Worm (Caenorhabditis elegans): Measurements from ENCODE around the gene cpna-1.
"Not testable (repeated sequence)": the region's sequence is repeated elsewhere in the genome, so short reads cannot be mapped to it uniquely, and the experiment has no call there.

cpna-1 gene

DNA sequence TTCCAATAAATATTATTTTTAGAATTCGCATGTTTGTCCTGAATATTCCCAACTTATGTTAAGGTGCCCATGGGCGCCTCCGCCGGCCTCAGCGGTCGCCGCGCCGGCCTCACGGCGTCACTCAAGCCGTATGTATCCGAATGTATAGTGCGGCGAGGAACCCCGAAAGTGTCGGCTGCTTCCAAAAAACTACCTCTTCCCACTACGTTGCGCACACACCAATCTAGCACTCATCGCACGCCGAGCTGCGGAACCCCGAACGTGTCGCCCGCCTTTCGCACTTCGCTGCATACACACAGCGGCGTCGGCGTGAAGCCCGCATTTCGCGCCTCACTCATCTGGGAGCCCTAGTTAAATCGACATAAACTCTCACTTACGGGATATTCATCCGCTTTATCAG, 18.6 kb upstream of the cpna-1 start:
- TF ChIP-seq elt-2 (tag; optimal IDR thresholded peaks at IDR 0.05) (no peak), unc-86 (tag; optimal IDR thresholded peaks at IDR 0.05) (no peak)

DNA sequence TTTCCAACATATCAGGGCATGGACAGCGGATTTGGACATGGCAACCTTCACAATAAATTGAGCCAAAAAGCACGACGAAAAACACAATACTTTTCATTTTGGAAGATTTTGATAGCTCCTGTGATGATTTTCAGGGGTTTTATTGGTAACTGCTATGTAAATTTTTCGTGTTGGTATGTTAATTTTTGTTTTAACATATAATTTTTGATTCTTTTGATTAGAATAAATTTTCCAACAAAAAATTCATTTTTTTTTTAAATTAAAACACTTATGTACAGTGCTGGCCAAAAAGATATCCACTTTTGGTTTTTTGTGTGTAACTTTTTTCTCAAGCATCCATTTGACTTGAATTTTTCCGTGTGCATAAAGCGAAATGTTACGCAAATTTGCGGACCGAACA, 18.1 kb upstream of the cpna-1 start, which contains the start of gene R03H10.4:
TSS of gene R03H10.4 (minus strand) at position 101 of the 400 bp plus-strand sequence.
- not testable (repeated sequence) for TF ChIP-seq nfya-1, Y22D7AL.16, hlh-8 (tag; optimal IDR thresholded peaks at IDR 0.05)

DNA sequence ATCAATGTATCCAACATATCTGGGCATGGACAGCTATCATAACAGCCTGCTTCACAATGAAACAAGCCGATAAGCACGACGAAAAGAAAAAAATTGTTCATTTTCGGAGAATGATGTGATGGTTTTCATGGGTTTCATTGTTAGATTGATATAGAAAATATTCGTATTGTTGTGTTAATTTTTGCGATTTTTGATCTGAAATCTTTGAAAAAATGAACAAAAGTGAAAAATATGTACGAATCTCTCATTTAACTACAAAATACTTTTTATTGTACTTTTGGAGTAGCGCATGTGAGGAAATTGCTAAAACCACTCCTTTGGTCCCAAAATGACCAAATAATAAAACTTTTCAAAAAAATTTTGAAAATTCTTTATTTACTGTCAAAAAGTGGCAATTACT, 16.0 kb upstream of the cpna-1 start, which contains the start of gene R03H10.5:
TSS of gene R03H10.5 (minus strand) at position 101 of the 400 bp plus-strand sequence.
- TF ChIP-seq gmeb-2 (tag; optimal IDR thresholded peaks at IDR 0.05) (no peak), ztf-16 (tag; optimal IDR thresholded peaks at IDR 0.05) (no peak), pros-1 (tag; optimal IDR thresholded peaks at IDR 0.05) (no peak), ceh-9 (tag; optimal IDR thresholded peaks at IDR 0.05) (no peak), nhr-11 (tag; optimal IDR thresholded peaks at IDR 0.05) (no peak), madf-2 (tag; optimal IDR thresholded peaks at IDR 0.05) (no peak), lin-11 (tag; optimal IDR thresholded peaks at IDR 0.05) (no peak), unc-42 (tag; optimal IDR thresholded peaks at IDR 0.05) (no peak), unc-3 (GFP tag; conservative IDR thresholded peaks at IDR 0.05) (no peak), unc-3 (tag; optimal IDR thresholded peaks at IDR 0.05) (no peak), hlh-13 (GFP tag; optimal IDR thresholded peaks at IDR 0.05) (no peak), pha-2 (tag; optimal IDR thresholded peaks at IDR 0.05) (no peak), hlh-15 (tag; optimal IDR thresholded peaks at IDR 0.05) (no peak)

DNA sequence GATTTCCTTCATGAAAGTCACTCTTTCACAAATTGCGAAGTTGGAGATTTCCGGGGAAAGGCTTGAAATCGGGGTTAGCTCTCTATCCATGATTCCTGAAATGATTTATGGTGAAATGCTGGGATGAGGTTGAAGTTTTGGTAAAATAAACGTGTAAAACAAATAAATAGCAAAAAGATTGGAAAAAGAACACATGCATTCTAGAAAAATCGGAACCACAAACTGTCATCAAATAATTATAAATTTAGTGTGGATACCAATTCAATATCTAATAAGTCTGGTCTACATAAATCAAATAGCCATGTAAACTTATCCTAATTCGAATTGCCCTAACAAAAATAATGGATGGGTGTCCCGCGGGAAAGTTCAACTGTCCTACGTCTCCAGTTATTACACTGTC, 13.1 kb upstream of the cpna-1 start, which contains the start of gene R03H10.6:
TSS of gene R03H10.6 (minus strand) at position 101 of the 400 bp plus-strand sequence.
- TF ChIP-seq pat-9 (tag; optimal IDR thresholded peaks at IDR 0.05) (no peak), dmd-4 (tag; optimal IDR thresholded peaks at IDR 0.05; ENCODE audit: borderline replicate concordance) (no peak), pqm-1 (tag; optimal IDR thresholded peaks at IDR 0.05) (no peak), ceh-6 (GFP tag; optimal IDR thresholded peaks at IDR 0.05) (no peak), tbx-7 (tag; optimal IDR thresholded peaks at IDR 0.05) (no peak), C38D4.7 (GFP tag; optimal IDR thresholded peaks at IDR 0.05) (no peak), ceh-24 (tag; optimal IDR thresholded peaks at IDR 0.05) (no peak), sox-4 (tag; optimal IDR thresholded peaks at IDR 0.05) (no peak), hlh-13 (GFP tag; optimal IDR thresholded peaks at IDR 0.05) (no peak), hlh-6 (tag; optimal IDR thresholded peaks at IDR 0.05) (no peak), ceh-48 (tag; optimal IDR thresholded peaks at IDR 0.05) (no peak), ceh-45 (GFP tag; IDR thresholded peaks at IDR 0.05) (no peak), K02D7.2 (tag; optimal IDR thresholded peaks at IDR 0.05) (no peak), ztf-16 (tag; optimal IDR thresholded peaks at IDR 0.05) (no peak), ceh-31 (tag; optimal IDR thresholded peaks at IDR 0.05) (no peak), ceh-30 (tag; optimal IDR thresholded peaks at IDR 0.05) (no peak), pros-1 (tag; optimal IDR thresholded peaks at IDR 0.05) (no peak), tbx-2 (tag; optimal IDR thresholded peaks at IDR 0.05) (no peak), gmeb-2 (tag; optimal IDR thresholded peaks at IDR 0.05) (no peak)

DNA sequence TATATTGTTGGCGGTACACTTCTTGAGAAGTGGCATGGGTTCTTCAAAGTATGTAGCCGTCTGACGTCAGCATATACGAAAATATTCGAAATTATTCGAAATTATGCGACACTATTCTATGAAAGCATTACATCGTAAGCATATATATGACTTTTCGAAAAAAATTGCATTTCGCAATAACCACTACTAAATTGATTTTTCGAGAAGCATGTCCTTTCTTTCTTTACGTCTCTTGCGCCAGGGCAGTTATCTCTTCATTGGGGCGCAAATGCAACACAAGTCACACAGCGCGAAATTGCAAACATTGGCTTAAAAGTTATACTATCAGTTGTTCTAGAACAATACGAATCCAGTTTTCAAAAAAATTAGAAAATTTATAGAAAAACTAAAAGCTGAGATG, 12.6 kb upstream of the cpna-1 start:
- no peak for TF ChIP-seq madf-2 (tag; optimal IDR thresholded peaks at IDR 0.05)
- no peak for TF ChIP-seq gmeb-2 (tag; optimal IDR thresholded peaks at IDR 0.05)
- no peak for TF ChIP-seq C08G9.2 (tag; optimal IDR thresholded peaks at IDR 0.05)
- TF ChIP-seq unc-3 (GFP tag; conservative IDR thresholded peaks at IDR 0.05), result no peak
- no peak for TF ChIP-seq unc-3 (tag; optimal IDR thresholded peaks at IDR 0.05)
- no peak for TF ChIP-seq K09A11.1 (tag; optimal IDR thresholded peaks at IDR 0.05; ENCODE audit: insufficient read depth)
- TF ChIP-seq C38D4.7 (GFP tag; optimal IDR thresholded peaks at IDR 0.05), result no peak
